Worm (Caenorhabditis elegans) whole organism, L4 larva: ENCODE data around the gene F13B12.1.

Experiments used
- ama-1 ChIP-seq: fragments of 150-350 bp; optimal IDR thresholded peaks from 2 replicates; lab custom pipeline; 2014; ENCODE audit warnings: inconsistent platforms, mixed read lengths
- lin-29 ChIP-seq: fragments of 200-800 bp; sonication (Bioruptor generic); IDR thresholded peaks from 2 replicates; pipeline ENCODE4 v1.3.6; 2022; ENCODE audit warnings: missing genetic modification reagents, missing genetic modification characterization, missing compliant biosample characterization
- nhr-11 ChIP-seq: fragments of 150-350 bp; optimal IDR thresholded peaks from 2 replicates; lab custom pipeline; 2014; ENCODE audit warnings: missing biosample characterization, missing genetic modification characterization
- nhr-76 ChIP-seq: fragments of 150-350 bp; optimal IDR thresholded peaks from 2 replicates; lab custom pipeline; 2014; ENCODE audit warnings: missing biosample characterization, missing genetic modification characterization

DNA sequence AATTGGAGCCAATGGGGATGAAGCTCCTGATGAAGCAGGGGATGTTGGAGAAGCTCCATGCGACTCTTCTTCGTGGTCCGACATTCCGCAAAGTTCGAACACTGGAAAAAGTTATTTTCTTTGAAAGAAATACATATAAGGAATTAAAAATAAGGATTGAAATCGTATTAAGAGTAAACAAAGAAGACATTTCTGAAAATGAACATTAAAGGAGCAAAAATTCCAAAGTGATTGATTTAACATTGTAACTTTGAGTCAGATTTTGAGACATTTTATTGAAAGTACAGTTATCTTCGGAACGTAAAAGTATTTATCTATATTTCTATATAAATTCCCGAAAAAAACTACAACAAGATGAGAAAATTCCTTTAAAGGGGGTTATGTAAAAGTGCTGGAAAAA, at the start of gene F13B12.1:
- TF ChIP-seq nhr-76 (tag; lab: Kevin White, UChicago) (no peak), lin-29 (GFP tag; lab: Robert Waterston, UW) (no peak), ama-1 (no peak), nhr-11 (no peak)
